Fruit fly (Drosophila melanogaster) whole organism, prepupa: Measurements from ENCODE around the gene hry.

Experiments
- Eip93F ChIP-seq: fragments of 200-800 bp; sonication (Bioruptor generic); optimal IDR thresholded peaks from 2 replicates; lab custom pipeline; 2016; ENCODE audit warnings: missing biosample characterization, mild to moderate bottlenecking, missing genetic modification characterization
- Ets96B ChIP-seq: fragments of 200-800 bp; optimal IDR thresholded peaks from 2 replicates; lab custom pipeline; 2019; ENCODE audit warnings: missing biosample characterization, mild to moderate bottlenecking, missing genetic modification characterization, moderate library complexity
- Hr39 ChIP-seq: fragments of 200-800 bp; sonication (Bioruptor generic); optimal IDR thresholded peaks from 2 replicates; lab custom pipeline; 2016; ENCODE audit warnings: missing biosample characterization, missing genetic modification characterization
- achi ChIP-seq: fragments of 200-800 bp; sonication (Bioruptor generic); optimal IDR thresholded peaks from 3 replicates; lab custom pipeline; 2016; ENCODE audit warnings: missing biosample characterization, missing genetic modification characterization
- pdm3 ChIP-seq: fragments of 200-800 bp; sonication (Bioruptor generic); optimal IDR thresholded peaks from 3 replicates; lab custom pipeline; 2016; ENCODE audit warnings: missing biosample characterization, missing genetic modification characterization
- ss ChIP-seq, 2 experiments: fragments of 200-800 bp; sonication (Bioruptor generic); optimal IDR thresholded peaks; 2 replicates in 1 of 2; 3 replicates in 1 of 2; lab custom pipeline; 2017 to 2018; ENCODE audit warnings: mild to moderate bottlenecking in 2 of 2, missing biosample characterization in 2 of 2, missing genetic modification characterization in 2 of 2, moderate library complexity in 1 of 2

- TF ChIP-seq Eip93F (GFP tag; lab: Kevin White, UChicago) (no peak), ss (GFP tag; optimal IDR thresholded peaks at IDR 0.05; lab: Kevin White, UChicago) (no peak), Ets96B (no peak), achi (GFP tag; lab: Kevin White, UChicago) (no peak), pdm3 (GFP tag; lab: Kevin White, UChicago) (no peak), Hr39 (GFP tag; lab: Kevin White, UChicago) (no peak)
Observed at dm6 chr3L:8689675-8690074, 14.1 kb downstream of the hry start.
